Fruit fly (Drosophila melanogaster) whole organism, embryonic: ENCODE data around the gene Strip.
A peak's percentile ranks its signal among the peaks of the same experiment; 100 is the strongest.

Experiments
- Atf6 ChIP-seq: fragments of 200-800 bp; sonication (Bioruptor generic); IDR thresholded peaks from 2 replicates; pipeline ENCODE4 v1.3.6; 2022; ENCODE audit warnings: missing biosample characterization, missing genetic modification characterization
- Awh ChIP-seq: fragments of 200-800 bp; sonication (Bioruptor generic); IDR thresholded peaks from 2 replicates; pipeline ENCODE4, ENCODE4 v1.3.6; 2022; ENCODE audit warnings: missing biosample characterization, missing genetic modification characterization
- Blimp-1 ChIP-seq: fragments of 200-800 bp; sonication (Bioruptor generic); optimal IDR thresholded peaks from 3 replicates; lab custom pipeline; 2018; ENCODE audit warnings: missing biosample characterization, missing genetic modification characterization, mild to moderate bottlenecking, moderate library complexity, missing genetic modification reagents
- CG10267 ChIP-seq: fragments of 200-800 bp; sonication (Bioruptor generic); optimal IDR thresholded peaks from 2 replicates; lab custom pipeline; 2018; ENCODE audit warnings: missing biosample characterization, mild to moderate bottlenecking, missing genetic modification characterization, moderate library complexity
- CG10959 ChIP-seq: fragments of 200-800 bp; sonication (Bioruptor generic); IDR thresholded peaks from 2 replicates; pipeline ENCODE4 v1.3.6; 2022; ENCODE audit warnings: missing biosample characterization, missing genetic modification characterization
- CG12071 ChIP-seq: fragments of 200-800 bp; sonication (Bioruptor generic); optimal IDR thresholded peaks from 3 replicates; lab custom pipeline; 2018; ENCODE audit warnings: missing biosample characterization, mild to moderate bottlenecking, missing genetic modification characterization
- CG13287 ChIP-seq: fragments of 200-800 bp; sonication (Bioruptor generic); IDR thresholded peaks from 2 replicates; pipeline ENCODE4 v1.3.6; 2022; ENCODE audit warnings: missing biosample characterization, missing genetic modification characterization; ENCODE audit not compliant: partially characterized antibody
- CG13424 ChIP-seq: fragments of 200-800 bp; sonication (Bioruptor generic); optimal IDR thresholded peaks from 2 replicates; lab custom pipeline; 2019; ENCODE audit warnings: missing biosample characterization, mild to moderate bottlenecking, missing genetic modification characterization, moderate library complexity
- CG14860 ChIP-seq: fragments of 200-800 bp; sonication (Bioruptor generic); IDR thresholded peaks from 3 replicates; pipeline ENCODE4 v1.3.6; 2022; ENCODE audit warnings: missing biosample characterization, missing genetic modification characterization; ENCODE audit not compliant: partially characterized antibody
- CG17328 ChIP-seq: fragments of 200-800 bp; sonication (Bioruptor generic); IDR thresholded peaks from 2 replicates; pipeline ENCODE4 v1.3.6; 2022; ENCODE audit warnings: missing biosample characterization, missing genetic modification characterization
- CG18619 ChIP-seq: fragments of 200-800 bp; sonication (Bioruptor generic); optimal IDR thresholded peaks from 3 replicates; lab custom pipeline; 2017; ENCODE audit warnings: missing biosample characterization, mild to moderate bottlenecking, missing genetic modification characterization
- CG2116 ChIP-seq: fragments of 200-800 bp; sonication (Bioruptor generic); optimal IDR thresholded peaks from 3 replicates; lab custom pipeline; 2018; ENCODE audit warnings: missing biosample characterization, mild to moderate bottlenecking, missing genetic modification characterization
- CG30020 ChIP-seq: fragments of 200-800 bp; optimal IDR thresholded peaks from 2 replicates; lab custom pipeline; 2019; ENCODE audit warnings: missing biosample characterization, mild to moderate bottlenecking, missing genetic modification characterization, moderate library complexity
- CG31365 ChIP-seq: fragments of 200-800 bp; sonication (Bioruptor generic); optimal IDR thresholded peaks from 2 replicates; lab custom pipeline; 2018; ENCODE audit warnings: missing biosample characterization, mild to moderate bottlenecking, missing genetic modification characterization
- CG32532 ChIP-seq: fragments of 200-800 bp; sonication (Bioruptor generic); IDR thresholded peaks from 2 replicates; pipeline ENCODE4 v1.3.6; 2022; ENCODE audit warnings: missing biosample characterization, missing genetic modification characterization
- CG43689 ChIP-seq: fragments of 200-800 bp; sonication (Bioruptor generic); IDR thresholded peaks from 2 replicates; pipeline ENCODE4 v1.3.6; 2022; ENCODE audit warnings: missing biosample characterization, missing genetic modification characterization
- CG4707 ChIP-seq: fragments of 200-800 bp; sonication (Bioruptor generic); optimal IDR thresholded peaks from 2 replicates; lab custom pipeline; 2018; ENCODE audit warnings: missing biosample characterization, mild to moderate bottlenecking, missing genetic modification characterization, moderate library complexity
- CG7556 ChIP-seq: fragments of 200-800 bp; sonication (Bioruptor generic); optimal IDR thresholded peaks from 2 replicates; lab custom pipeline; 2017; ENCODE audit warnings: missing biosample characterization, mild to moderate bottlenecking, missing genetic modification characterization
- Camta ChIP-seq: fragments of 200-800 bp; sonication (Bioruptor generic); optimal IDR thresholded peaks from 2 replicates; lab custom pipeline; 2016; ENCODE audit warnings: missing biosample characterization, missing genetic modification characterization
- Dip2 ChIP-seq: fragments of 200-800 bp; sonication (Bioruptor generic); IDR thresholded peaks from 2 replicates; pipeline ENCODE4 v1.3.6; 2022; ENCODE audit warnings: missing biosample characterization, missing genetic modification characterization
- Doc3 ChIP-seq: fragments of 200-800 bp; sonication (Bioruptor generic); IDR thresholded peaks from 3 replicates; pipeline ENCODE4 v1.3.6; 2022; ENCODE audit warnings: missing biosample characterization, missing genetic modification characterization; ENCODE audit not compliant: partially characterized antibody
- GATAe ChIP-seq: fragments of 200-800 bp; sonication (Bioruptor generic); conservative IDR thresholded peaks from 2 replicates; pipeline ENCODE4 v1.3.6; 2022; ENCODE audit warnings: missing biosample characterization, missing genetic modification characterization
- Gug ChIP-seq: fragments of 200-800 bp; sonication (Bioruptor generic); IDR thresholded peaks from 4 replicates; pipeline ENCODE4 v1.3.6; 2022; ENCODE audit warnings: missing biosample characterization, missing genetic modification characterization
- Hand ChIP-seq: fragments of 200-800 bp; sonication (Bioruptor generic); optimal IDR thresholded peaks from 2 replicates; lab custom pipeline; 2017; ENCODE audit warnings: mild to moderate bottlenecking, missing biosample characterization, missing genetic modification reagents, missing genetic modification characterization
- HmgD ChIP-seq: fragments of 200-800 bp; sonication (Bioruptor generic); optimal IDR thresholded peaks from 3 replicates; lab custom pipeline; 2016; ENCODE audit warnings: missing biosample characterization, missing genetic modification characterization
- Med ChIP-seq: fragments of 200-800 bp; sonication (Bioruptor generic); peaks from one replicate; lab custom pipeline; 2016; ENCODE audit warnings: missing biosample characterization, missing genetic modification characterization, mild to moderate bottlenecking, inconsistent platforms, moderate library complexity
- NC2β ChIP-seq: fragments of 200-800 bp; sonication (Bioruptor generic); optimal IDR thresholded peaks from 2 replicates; lab custom pipeline; 2016; ENCODE audit warnings: missing biosample characterization, missing genetic modification characterization
- NK7.1 ChIP-seq: fragments of 200-800 bp; sonication (Bioruptor generic); optimal IDR thresholded peaks from 3 replicates; lab custom pipeline; 2016; ENCODE audit warnings: missing biosample characterization, missing genetic modification characterization
- Opbp ChIP-seq: fragments of 200-800 bp; sonication (Bioruptor generic); IDR thresholded peaks from 3 replicates; pipeline ENCODE4 v1.3.6; 2022; ENCODE audit warnings: missing biosample characterization, missing genetic modification characterization; ENCODE audit not compliant: partially characterized antibody
- Side ChIP-seq: fragments of 200-800 bp; sonication (Bioruptor generic); optimal IDR thresholded peaks from 2 replicates; lab custom pipeline; 2016; ENCODE audit warnings: missing biosample characterization, missing genetic modification characterization
- Sin3A ChIP-seq: fragments of >200 bp; optimal IDR thresholded peaks from 2 replicates; lab custom pipeline; 2018
- Xbp1 ChIP-seq: fragments of 200-800 bp; sonication (Bioruptor generic); optimal IDR thresholded peaks from 3 replicates; lab custom pipeline; 2016; ENCODE audit warnings: missing biosample characterization, mild to moderate bottlenecking, missing genetic modification characterization
- ac ChIP-seq: fragments of 200-800 bp; sonication (Bioruptor generic); optimal IDR thresholded peaks from 3 replicates; lab custom pipeline; 2017; ENCODE audit warnings: missing biosample characterization, mild to moderate bottlenecking, missing genetic modification characterization
- bsh ChIP-seq, 2 experiments: fragments of 200-800 bp; sonication (Bioruptor generic); optimal IDR thresholded peaks; 2 replicates each; lab custom pipeline; 2017 to 2018; ENCODE audit warnings: mild to moderate bottlenecking in 2 of 2, missing biosample characterization in 2 of 2, missing genetic modification characterization in 2 of 2, moderate library complexity in 1 of 2
- cad ChIP-seq: fragments of >200 bp; optimal IDR thresholded peaks from 2 replicates; lab custom pipeline; 2017; ENCODE audit warnings: missing biosample characterization, missing genetic modification characterization
- ci ChIP-seq: fragments of 200-800 bp; sonication (Bioruptor generic); IDR thresholded peaks from 3 replicates; pipeline ENCODE4 v1.3.6; 2022; ENCODE audit warnings: missing biosample characterization, missing genetic modification characterization
- cwo ChIP-seq: fragments of 200-800 bp; sonication (Bioruptor generic); optimal IDR thresholded peaks from 3 replicates; lab custom pipeline; 2017; ENCODE audit warnings: missing biosample characterization, missing genetic modification characterization, mild to moderate bottlenecking, moderate library complexity, missing genetic modification reagents
- dpn ChIP-seq, 2 experiments: fragments of 200-800 bp; sonication (Bioruptor generic); optimal IDR thresholded peaks; 3 replicates each; lab custom pipeline; 2016; ENCODE audit warnings: missing biosample characterization in 2 of 2, missing genetic modification characterization in 2 of 2
- gt ChIP-seq: fragments of 200-800 bp; sonication (Bioruptor generic); IDR thresholded peaks from 2 replicates; pipeline ENCODE4 v1.3.6; 2022; ENCODE audit warnings: missing biosample characterization, missing genetic modification characterization
- hb ChIP-seq: fragments of 200-800 bp; sonication (Bioruptor generic); IDR thresholded peaks from 3 replicates; pipeline ENCODE4 v1.3.6; 2022; ENCODE audit warnings: missing biosample characterization, missing genetic modification characterization; ENCODE audit not compliant: partially characterized antibody
- lbe ChIP-seq: fragments of 200-800 bp; sonication (Bioruptor generic); optimal IDR thresholded peaks from 2 replicates; lab custom pipeline; 2016; ENCODE audit warnings: missing biosample characterization, mild to moderate bottlenecking, missing genetic modification characterization
- mld ChIP-seq: fragments of 200-800 bp; sonication (Bioruptor generic); IDR thresholded peaks from 3 replicates; pipeline ENCODE4 v1.3.6; 2022; ENCODE audit warnings: missing biosample characterization, missing genetic modification characterization; ENCODE audit not compliant: partially characterized antibody
- row ChIP-seq: fragments of 200-800 bp; sonication (Bioruptor generic); IDR thresholded peaks from 3 replicates; pipeline ENCODE4 v1.3.6; 2022; ENCODE audit warnings: missing biosample characterization, missing genetic modification characterization
- sens-2 ChIP-seq: fragments of 200-800 bp; sonication (Bioruptor generic); IDR thresholded peaks from 2 replicates; pipeline ENCODE4 v1.3.6; 2022; ENCODE audit warnings: missing biosample characterization, missing genetic modification characterization
- sqz ChIP-seq: fragments of 200-800 bp; sonication (Bioruptor generic); optimal IDR thresholded peaks from 3 replicates; lab custom pipeline; 2018; ENCODE audit warnings: missing biosample characterization, mild to moderate bottlenecking, missing genetic modification characterization
- unc-4 ChIP-seq: fragments of 200-800 bp; sonication (Bioruptor generic); IDR thresholded peaks from 2 replicates; pipeline ENCODE4 v1.3.6; 2022; ENCODE audit warnings: missing biosample characterization, missing genetic modification characterization; ENCODE audit not compliant: partially characterized antibody

Gene Strip

DNA sequence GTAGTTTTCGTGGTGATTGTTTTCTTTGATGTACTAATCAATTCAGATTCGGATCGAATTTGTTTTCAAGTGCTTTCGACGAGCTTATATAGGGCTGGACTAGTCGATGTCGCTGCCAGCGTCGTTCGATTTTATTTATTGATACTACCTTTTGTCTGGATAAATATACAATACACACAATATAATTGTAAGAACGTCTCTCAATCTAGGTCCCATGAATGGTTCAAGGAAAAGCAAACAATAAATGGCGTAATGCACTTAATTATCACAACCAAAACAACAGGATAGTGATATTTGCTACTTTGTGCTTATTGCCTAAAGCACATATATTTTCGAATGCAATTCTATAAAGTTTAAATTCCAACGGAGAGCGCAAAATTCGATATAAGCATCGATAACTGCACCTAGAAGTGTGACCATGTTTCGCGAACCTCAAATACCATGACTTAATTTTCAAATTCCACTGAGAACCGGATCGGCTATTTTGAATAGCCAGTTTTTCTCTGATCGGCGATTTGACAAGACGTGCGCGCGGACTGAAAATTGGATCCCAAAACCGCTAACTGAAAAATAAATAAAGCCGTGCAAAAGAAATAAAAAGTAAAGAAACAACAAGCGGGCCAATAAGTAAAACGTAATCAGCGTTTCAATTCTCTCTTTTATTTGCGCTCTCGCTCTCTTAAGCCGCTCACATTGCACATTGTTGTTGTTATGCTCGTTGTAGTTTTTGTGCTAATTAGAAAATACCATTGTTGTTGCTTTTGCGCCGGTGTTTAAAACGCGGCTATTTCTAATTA is 7.9 kb upstream of the Strip start, which contains the start of the genes Drsl6 and kst (continued):
- TF ChIP-seq CG13287 (GFP tag; lab: Robert Waterston, UW), result peak; percentile 73
- TF ChIP-seq Blimp-1 (GFP tag; lab: Kevin White, UChicago), result no peak
- peak; percentile 43 for TF ChIP-seq Camta (GFP tag; lab: Kevin White, UChicago)
- TF ChIP-seq Side (GFP tag; lab: Kevin White, UChicago), result peak; percentile 22
- TF ChIP-seq Dip2 (GFP tag; lab: Robert Waterston, UW), result no peak
- no peak for TF ChIP-seq NC2β (GFP tag; lab: Kevin White, UChicago)
- TF ChIP-seq CG31365 (tag; lab: Kevin White, UChicago), result no peak
- TF ChIP-seq NK7.1 (GFP tag; lab: Kevin White, UChicago), result no peak
- no peak for TF ChIP-seq CG4707 (GFP tag; lab: Kevin White, UChicago)
- peak; percentile 1 for TF ChIP-seq CG12071 (GFP tag; lab: Kevin White, UChicago)
- no peak for TF ChIP-seq sens-2 (GFP tag; lab: Robert Waterston, UW)
- TF ChIP-seq CG7556 (GFP tag; lab: Kevin White, UChicago), result no peak
- no peak for TF ChIP-seq GATAe (GFP tag; lab: Robert Waterston, UW)
- peak; percentile 13 for TF ChIP-seq lbe (GFP tag; lab: Kevin White, UChicago)
- peak in 1 of 2 experiments; percentile 9 for TF ChIP-seq bsh (GFP tag; optimal IDR thresholded peaks at IDR 0.05; lab: Kevin White, UChicago)
- TF ChIP-seq cwo (GFP tag; lab: Kevin White, UChicago), result no peak
- TF ChIP-seq CG10959 (GFP tag; lab: Robert Waterston, UW), result no peak
- no peak for TF ChIP-seq CG43689 (GFP tag; lab: Robert Waterston, UW)
- TF ChIP-seq Hand (GFP tag; lab: Kevin White, UChicago), result no peak
- peak; percentile 37; the same call in 1 of the 2 replicates for TF ChIP-seq Atf6 (GFP tag; lab: Robert Waterston, UW)
- TF ChIP-seq CG18619, result no peak
- TF ChIP-seq ac, result no peak
- no peak for TF ChIP-seq gt (GFP tag; lab: Robert Waterston, UW)
- peak; percentile 70; the same call in 1 of the 2 replicates for TF ChIP-seq Awh (GFP tag; lab: Robert Waterston, UW)
- TF ChIP-seq HmgD (GFP tag; lab: Kevin White, UChicago), result peak; percentile 60
- no peak for TF ChIP-seq CG17328 (GFP tag; lab: Robert Waterston, UW)
- TF ChIP-seq hb, result no peak
- TF ChIP-seq Gug, result no peak

DNA sequence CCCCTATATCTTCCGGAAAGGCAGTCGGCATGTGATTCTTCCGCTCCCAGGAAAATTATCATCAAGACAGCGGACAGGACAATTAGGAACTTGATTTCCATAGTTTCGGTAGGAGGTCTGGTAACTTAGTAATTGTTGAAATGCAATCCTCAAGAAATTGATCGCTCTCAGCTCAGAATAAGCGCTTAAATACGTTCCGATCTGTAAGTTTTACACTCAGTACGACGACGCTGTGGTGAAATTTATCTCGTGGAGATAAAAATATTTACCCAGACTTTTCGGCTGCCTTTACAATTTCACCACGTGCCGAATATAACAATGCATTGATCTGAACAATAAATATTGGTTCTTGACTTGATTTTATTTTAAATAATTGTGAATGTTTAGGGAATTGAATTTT is 7.0 kb upstream of the Strip start, which contains the start of gene Drsl1:
Gene Drsl1 (minus strand): TSS at position 101 of the 400 bp plus-strand sequence.
- TF ChIP-seq cad (GFP tag; lab: Kevin White, UChicago) (no peak), Sin3A (lab: Kevin White, UChicago) (no peak), Camta (GFP tag; lab: Kevin White, UChicago) (no peak)

DNA sequence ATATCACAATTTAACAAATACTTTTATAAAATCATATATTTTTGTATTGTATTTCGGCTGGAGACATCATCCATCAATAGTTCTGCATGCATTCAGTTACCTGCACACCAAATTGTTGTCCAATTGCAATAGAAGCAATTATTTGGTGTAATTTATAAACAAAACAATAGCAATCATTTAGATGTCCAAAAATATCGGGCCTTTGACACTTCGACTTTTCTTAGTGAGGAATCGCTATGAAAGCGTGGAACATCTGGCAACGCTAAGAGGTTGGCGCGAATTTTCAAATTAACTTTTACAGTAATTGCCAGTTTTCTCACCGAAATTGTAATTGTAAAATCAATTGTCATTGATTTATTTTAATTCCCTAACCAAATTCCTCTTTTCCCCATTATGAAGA is 6.1 kb upstream of the Strip start, which contains the start of gene CG14969:
Gene CG14969 (minus strand): TSS at position 195 of the 400 bp plus-strand sequence.
- TF ChIP-seq CG10267, result peak; percentile 9
- no peak for TF ChIP-seq sqz (GFP tag; lab: Kevin White, UChicago)
- TF ChIP-seq unc-4 (GFP tag; lab: Robert Waterston, UW), result peak; percentile 56
- 0 out of 3 replicates have a peak, but pooled peaks have one; percentile 29 for TF ChIP-seq Doc3 (GFP tag; lab: Robert Waterston, UW)
- peak; percentile 6 for TF ChIP-seq CG13424 (tag; lab: Kevin White, UChicago)
- TF ChIP-seq CG14860 (GFP tag; lab: Robert Waterston, UW), result peak; percentile 46; the same call in 1 of the 3 replicates
- TF ChIP-seq dpn (GFP tag; optimal IDR thresholded peaks at IDR 0.05; lab: Kevin White, UChicago), result peak in 1 of 2 experiments; percentile 32
- TF ChIP-seq mld, result 0 out of 3 replicates have a peak, but pooled peaks have one; percentile 30
- TF ChIP-seq CG32532 (GFP tag; lab: Robert Waterston, UW), result no peak
- TF ChIP-seq row (GFP tag; lab: Robert Waterston, UW), result peak; percentile 13; the same call in 1 of the 3 replicates
- no peak for TF ChIP-seq Dip2 (GFP tag; lab: Robert Waterston, UW)
- 0 out of 3 replicates have a peak, but pooled peaks have one; percentile 5 for TF ChIP-seq ci (GFP tag; lab: Robert Waterston, UW)
- TF ChIP-seq Opbp (GFP tag; lab: Robert Waterston, UW), result peak; percentile 64; the same call in 1 of the 3 replicates
- peak; percentile 95 for TF ChIP-seq CG2116 (GFP tag; lab: Kevin White, UChicago)
- peak; percentile 28 for TF ChIP-seq CG30020 (tag; lab: Kevin White, UChicago)
- TF ChIP-seq Xbp1 (GFP tag; lab: Kevin White, UChicago), result peak; percentile 10
- TF ChIP-seq Med (GFP tag; lab: Kevin White, UChicago), result peak; percentile 73
